Worm (Caenorhabditis elegans) whole organism, mixed stage, embryonic: ENCODE results near the gene arl-3.

ENCODE experiments used
- bed-3 ChIP-seq: fragments of 200-800 bp; sonication (Bioruptor generic); optimal IDR thresholded peaks from 3 replicates; lab custom pipeline; 2018; ENCODE audit warnings: mild to moderate bottlenecking, missing genetic modification characterization, moderate library complexity, missing compliant biosample characterization
- lin-13 ChIP-seq: fragments of 150-350 bp; optimal IDR thresholded peaks from 2 replicates; lab custom pipeline; 2014; ENCODE audit warnings: missing biosample characterization, missing genetic modification characterization

DNA sequence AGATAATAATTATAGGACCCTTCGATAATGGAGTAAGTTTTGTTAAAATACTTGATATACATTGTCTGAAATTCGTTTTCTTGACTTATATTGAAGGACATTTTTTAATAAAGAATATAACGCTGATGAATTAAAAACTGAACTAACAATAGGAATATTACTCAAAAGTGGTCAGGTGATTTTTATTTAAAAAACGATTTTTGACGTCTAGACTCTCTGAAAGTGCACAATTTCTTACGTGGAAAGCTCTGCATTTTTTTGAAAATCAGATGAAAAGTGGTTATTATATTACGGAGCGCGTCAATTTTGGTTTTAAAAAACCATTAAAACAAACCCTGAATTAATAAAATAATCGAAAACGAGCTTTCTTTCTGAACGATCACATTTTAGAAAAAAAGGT is 30.5 kb downstream of the arl-3 start, which contains the start of gene sre-13:
- TF ChIP-seq lin-13 (tag; lab: Kevin White, UChicago), result no peak
- no peak for TF ChIP-seq bed-3 (GFP tag; lab: Kevin White, UChicago)
